Fruit fly (Drosophila melanogaster) whole organism, embryonic: Measurements from ENCODE around the gene phr6-4.

Source experiments
- Antp ChIP-seq: fragments of 200-800 bp; sonication (Bioruptor generic); optimal IDR thresholded peaks from 3 replicates; lab custom pipeline; 2016; ENCODE audit warnings: missing biosample characterization, missing genetic modification characterization
- CG10267 ChIP-seq: fragments of 200-800 bp; sonication (Bioruptor generic); optimal IDR thresholded peaks from 2 replicates; lab custom pipeline; 2018; ENCODE audit warnings: missing biosample characterization, mild to moderate bottlenecking, missing genetic modification characterization, moderate library complexity
- CG10274 ChIP-seq: fragments of 200-800 bp; sonication (Bioruptor generic); optimal IDR thresholded peaks from 3 replicates; lab custom pipeline; 2017; ENCODE audit warnings: missing biosample characterization, mild to moderate bottlenecking, missing genetic modification characterization
- CG10543 ChIP-seq: fragments of 200-800 bp; sonication (Bioruptor generic); optimal IDR thresholded peaks from 3 replicates; lab custom pipeline; 2017; ENCODE audit warnings: missing biosample characterization, mild to moderate bottlenecking, missing genetic modification characterization, moderate library complexity
- CG12104 ChIP-seq: fragments of 200-800 bp; sonication (Bioruptor generic); optimal IDR thresholded peaks from 3 replicates; lab custom pipeline; 2016; ENCODE audit warnings: missing biosample characterization, missing genetic modification characterization
- CG13775 ChIP-seq: fragments of 200-800 bp; sonication (Bioruptor generic); optimal IDR thresholded peaks from 3 replicates; lab custom pipeline; 2017; ENCODE audit warnings: missing biosample characterization, mild to moderate bottlenecking, missing genetic modification characterization
- CG14014 ChIP-seq: fragments of 200-800 bp; sonication (Bioruptor generic); IDR thresholded peaks from 2 replicates; pipeline ENCODE4 v1.3.6; 2022; ENCODE audit warnings: missing biosample characterization, missing genetic modification characterization
- CG15479 ChIP-seq: fragments of 200-800 bp; sonication (Bioruptor generic); optimal IDR thresholded peaks from 3 replicates; lab custom pipeline; 2019; ENCODE audit warnings: missing biosample characterization, mild to moderate bottlenecking, missing genetic modification characterization, moderate library complexity
- CG31224 ChIP-seq: fragments of 200-800 bp; sonication (Bioruptor generic); IDR thresholded peaks from 2 replicates; pipeline ENCODE4 v1.3.6; 2022; ENCODE audit warnings: missing biosample characterization, missing genetic modification characterization
- CG32532 ChIP-seq: fragments of 200-800 bp; sonication (Bioruptor generic); IDR thresholded peaks from 2 replicates; pipeline ENCODE4 v1.3.6; 2022; ENCODE audit warnings: missing biosample characterization, missing genetic modification characterization
- CG3281 ChIP-seq: fragments of 200-800 bp; sonication (Bioruptor generic); optimal IDR thresholded peaks from 3 replicates; lab custom pipeline; 2017; ENCODE audit warnings: missing biosample characterization, mild to moderate bottlenecking, missing genetic modification characterization
- CG3726 ChIP-seq: fragments of 200-800 bp; sonication (Bioruptor generic); IDR thresholded peaks from 3 replicates; pipeline ENCODE4, ENCODE4 v1.3.6; 2022; ENCODE audit warnings: missing biosample characterization, missing genetic modification characterization
- CG4617 ChIP-seq: fragments of 200-800 bp; sonication (Bioruptor generic); optimal IDR thresholded peaks from 3 replicates; lab custom pipeline; 2016; ENCODE audit warnings: missing biosample characterization, missing genetic modification characterization, borderline replicate concordance
- CG6683 ChIP-seq: fragments of 200-800 bp; sonication (Bioruptor generic); optimal IDR thresholded peaks from 2 replicates; lab custom pipeline; 2017; ENCODE audit warnings: missing biosample characterization, mild to moderate bottlenecking, missing genetic modification characterization, missing genetic modification reagents
- CG7987 ChIP-seq: fragments of 200-800 bp; sonication (Bioruptor generic); optimal IDR thresholded peaks from 2 replicates; lab custom pipeline; 2018; ENCODE audit warnings: missing biosample characterization, mild to moderate bottlenecking, missing genetic modification characterization, moderate library complexity
- CTCF ChIP-seq: fragments of 200-800 bp; sonication (Bioruptor generic); optimal IDR thresholded peaks from 2 replicates; lab custom pipeline; 2017; ENCODE audit warnings: missing biosample characterization, mild to moderate bottlenecking, missing genetic modification characterization, moderate library complexity
- D19A ChIP-seq: fragments of 200-800 bp; optimal IDR thresholded peaks from 3 replicates; lab custom pipeline; 2019; ENCODE audit warnings: missing biosample characterization, mild to moderate bottlenecking, missing genetic modification characterization, moderate library complexity
- Dek ChIP-seq: fragments of 200-800 bp; sonication (Bioruptor generic); optimal IDR thresholded peaks from 3 replicates; lab custom pipeline; 2019; ENCODE audit warnings: missing biosample characterization, mild to moderate bottlenecking, missing genetic modification characterization, moderate library complexity
- Dp ChIP-seq: fragments of 200-800 bp; sonication (Bioruptor generic); optimal IDR thresholded peaks from 2 replicates; lab custom pipeline; 2018; ENCODE audit warnings: missing biosample characterization, mild to moderate bottlenecking, missing genetic modification characterization, moderate library complexity
- Eip74EF ChIP-seq, 2 experiments: fragments of 200-800 bp in 1 of 2; fragments of >200 bp in 1 of 2; sonication (Bioruptor generic) in 1 of 2; optimal IDR thresholded peaks; 2 replicates each; lab custom pipeline; 2017 to 2019; ENCODE audit warnings: missing biosample characterization in 2 of 2, missing genetic modification characterization in 2 of 2, mild to moderate bottlenecking in 1 of 2, moderate library complexity in 1 of 2
- Elba2 ChIP-seq: fragments of 200-800 bp; sonication (Bioruptor generic); optimal IDR thresholded peaks from 3 replicates; lab custom pipeline; 2016; ENCODE audit warnings: missing biosample characterization, missing genetic modification characterization
- HmgD ChIP-seq: fragments of 200-800 bp; sonication (Bioruptor generic); optimal IDR thresholded peaks from 3 replicates; lab custom pipeline; 2016; ENCODE audit warnings: missing biosample characterization, missing genetic modification characterization
- MBD-R2 ChIP-seq: fragments of 200-800 bp; sonication (Bioruptor generic); IDR thresholded peaks from 2 replicates; pipeline ENCODE4 v1.3.6; 2022; ENCODE audit warnings: missing biosample characterization, missing genetic modification characterization
- Myb ChIP-seq: fragments of 200-800 bp; sonication (Bioruptor generic); optimal IDR thresholded peaks from 2 replicates; lab custom pipeline; 2016; ENCODE audit warnings: missing biosample characterization, missing genetic modification characterization
- Optix ChIP-seq: fragments of 200-800 bp; sonication (Bioruptor generic); IDR thresholded peaks from 3 replicates; pipeline ENCODE4 v1.3.6; 2022; ENCODE audit warnings: missing biosample characterization, missing genetic modification characterization
- Taf1 ChIP-seq: fragments of 200-800 bp; sonication (Bioruptor generic); IDR thresholded peaks from 2 replicates; pipeline ENCODE4 v1.3.6; 2022; ENCODE audit warnings: missing biosample characterization, missing genetic modification characterization
- bbx ChIP-seq: fragments of 200-800 bp; sonication (Bioruptor generic); IDR thresholded peaks from 2 replicates; pipeline ENCODE4 v1.3.6; 2022; ENCODE audit warnings: missing biosample characterization, missing genetic modification characterization; ENCODE audit not compliant: partially characterized antibody
- br ChIP-seq: fragments of >200 bp; optimal IDR thresholded peaks from 2 replicates; lab custom pipeline; 2017
- fd64A ChIP-seq: fragments of 200-800 bp; sonication (Bioruptor generic); optimal IDR thresholded peaks from 3 replicates; lab custom pipeline; 2018; ENCODE audit warnings: missing biosample characterization, mild to moderate bottlenecking, missing genetic modification characterization
- gcm ChIP-seq: fragments of 200-800 bp; sonication (Bioruptor generic); optimal IDR thresholded peaks from 2 replicates; lab custom pipeline; 2019; ENCODE audit warnings: missing biosample characterization, mild to moderate bottlenecking, missing genetic modification characterization, moderate library complexity
- gfzf ChIP-seq: fragments of 200-800 bp; sonication (Bioruptor generic); optimal IDR thresholded peaks from 2 replicates; lab custom pipeline; 2016; ENCODE audit warnings: missing biosample characterization, mild to moderate bottlenecking, missing genetic modification characterization, moderate library complexity
- gsb ChIP-seq: fragments of 200-800 bp; sonication (Bioruptor generic); IDR thresholded peaks from 2 replicates; pipeline ENCODE4 v1.3.6; 2022; ENCODE audit warnings: missing biosample characterization, missing genetic modification characterization
- ken ChIP-seq: fragments of 200-800 bp; sonication (Bioruptor generic); IDR thresholded peaks from 3 replicates; pipeline ENCODE4 v1.3.6; 2022; ENCODE audit warnings: missing biosample characterization, missing genetic modification characterization
- nerfin-2 ChIP-seq: fragments of 200-800 bp; sonication (Bioruptor generic); IDR thresholded peaks from 2 replicates; pipeline ENCODE4 v1.3.6; 2022; ENCODE audit warnings: missing biosample characterization, missing genetic modification characterization; ENCODE audit not compliant: partially characterized antibody
- peb ChIP-seq: fragments of 200-800 bp; sonication (Bioruptor generic); IDR thresholded peaks from 2 replicates; pipeline ENCODE4 v1.3.6; 2022; ENCODE audit warnings: missing biosample characterization, missing genetic modification characterization
- pum ChIP-seq: fragments of 200-800 bp; sonication (Bioruptor generic); optimal IDR thresholded peaks from 2 replicates; lab custom pipeline; 2016; ENCODE audit warnings: missing biosample characterization, missing genetic modification characterization
- repo ChIP-seq: fragments of 200-800 bp; sonication (Bioruptor generic); optimal IDR thresholded peaks from 2 replicates; lab custom pipeline; 2016; ENCODE audit warnings: missing biosample characterization, missing genetic modification characterization
- sim ChIP-seq: fragments of 200-800 bp; sonication (Bioruptor generic); IDR thresholded peaks from 2 replicates; pipeline ENCODE4 v1.3.6; 2022; ENCODE audit warnings: missing biosample characterization, missing genetic modification characterization
- sr ChIP-seq: fragments of 200-800 bp; sonication (Bioruptor generic); IDR thresholded peaks from 3 replicates; pipeline ENCODE4 v1.3.6; 2022; ENCODE audit warnings: missing biosample characterization, missing genetic modification characterization
- stc ChIP-seq: fragments of 200-800 bp; sonication (Bioruptor generic); IDR thresholded peaks from 2 replicates; pipeline ENCODE4 v1.3.6; 2022; ENCODE audit warnings: missing biosample characterization, missing genetic modification characterization
- tna ChIP-seq: fragments of 200-800 bp; sonication (Bioruptor generic); IDR thresholded peaks from 2 replicates; pipeline ENCODE4 v1.3.6; 2022; ENCODE audit warnings: missing biosample characterization, missing genetic modification characterization; ENCODE audit not compliant: partially characterized antibody
- unc-4 ChIP-seq: fragments of 200-800 bp; sonication (Bioruptor generic); IDR thresholded peaks from 2 replicates; pipeline ENCODE4 v1.3.6; 2022; ENCODE audit warnings: missing biosample characterization, missing genetic modification characterization; ENCODE audit not compliant: partially characterized antibody
- wek ChIP-seq: fragments of 200-800 bp; sonication (Bioruptor generic); optimal IDR thresholded peaks from 3 replicates; lab custom pipeline; 2018; ENCODE audit warnings: missing biosample characterization, mild to moderate bottlenecking, missing genetic modification characterization, moderate library complexity
- wor ChIP-seq: fragments of 200-800 bp; sonication (Bioruptor generic); IDR thresholded peaks from 2 replicates; pipeline ENCODE4 v1.3.6; 2022; ENCODE audit warnings: missing biosample characterization, missing genetic modification characterization

phr6-4 gene

DNA sequence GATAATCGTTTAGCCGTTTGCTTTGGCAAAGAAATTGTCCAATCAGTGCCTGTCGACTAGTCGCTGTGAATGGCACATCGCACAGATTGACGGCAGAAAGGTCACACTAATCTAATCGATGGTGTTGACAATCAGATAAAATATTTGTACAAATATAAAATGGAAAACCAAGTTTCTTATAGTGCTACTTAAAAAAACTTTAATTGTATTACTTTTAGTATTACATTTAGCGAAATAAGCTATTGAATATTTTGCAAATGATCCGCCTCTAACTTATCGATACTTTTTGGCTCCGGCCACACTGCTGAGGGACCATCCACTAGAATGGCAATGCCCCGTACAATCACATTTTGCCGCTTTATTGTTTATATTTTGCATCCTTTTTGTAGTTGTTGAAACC lies 10.5 kb upstream of the phr6-4 start, which contains the start of the genes brun and CG2614 (continued):
- TF ChIP-seq CG14014 (GFP tag; lab: Robert Waterston, UW) (peak; percentile 74), CG10543 (GFP tag; lab: Kevin White, UChicago) (no peak), gsb (GFP tag; lab: Robert Waterston, UW) (no peak), Eip74EF (GFP tag; optimal IDR thresholded peaks at IDR 0.05; lab: Kevin White, UChicago) (no peak), br (no peak), CG7987 (no peak), CG13775 (GFP tag; lab: Kevin White, UChicago) (peak; percentile 84), CG32532 (GFP tag; lab: Robert Waterston, UW) (peak; percentile 78), CG10267 (tag; lab: Kevin White, UChicago) (peak; percentile 70), tna (GFP tag; lab: Robert Waterston, UW) (no peak; the same call in 1 of the 2 replicates), Optix (GFP tag; lab: Robert Waterston, UW) (peak; percentile 55; the same call in 2 of the 3 replicates), CG3281 (no peak), CG31224 (no peak), CG15479 (GFP tag; lab: Kevin White, UChicago) (no peak), wor (peak; percentile 58), fd64A (GFP tag; lab: Kevin White, UChicago) (no peak), D19A (tag; lab: Kevin White, UChicago) (no peak), bbx (GFP tag; lab: Robert Waterston, UW) (peak; percentile 70; the same call in 1 of the 2 replicates), gcm (no peak), unc-4 (GFP tag; lab: Robert Waterston, UW) (peak; percentile 91), CG12104 (GFP tag; lab: Kevin White, UChicago) (peak; percentile 56), gfzf (GFP tag; lab: Kevin White, UChicago) (peak; percentile 70), HmgD (peak; percentile 73), pum (GFP tag; lab: Kevin White, UChicago) (peak; percentile 76), Taf1 (GFP tag; lab: Robert Waterston, UW) (0 out of 2 replicates have a peak, but pooled peaks have one; percentile 7), MBD-R2 (GFP tag; lab: Robert Waterston, UW) (peak; percentile 96), Elba2 (peak; percentile 99), wek (GFP tag; lab: Kevin White, UChicago) (no peak), CG4617 (GFP tag; lab: Kevin White, UChicago) (peak; percentile 95), repo (GFP tag; lab: Kevin White, UChicago) (peak; percentile 23), peb (GFP tag; lab: Robert Waterston, UW) (peak; percentile 26; the same call in 1 of the 2 replicates), CG10274 (no peak), CTCF (no peak), Antp (GFP tag; lab: Kevin White, UChicago) (peak; percentile 71), nerfin-2 (GFP tag; lab: Robert Waterston, UW) (peak; percentile 69), CG3726 (GFP tag; lab: Robert Waterston, UW) (peak; percentile 61; the same call in 1 of the 3 replicates), CG6683 (no peak), Myb (peak; percentile 52), sim (GFP tag; lab: Robert Waterston, UW) (no peak), ken (peak; percentile 81; the same call in 2 of the 3 replicates), Dp (peak; percentile 24), sr (GFP tag; lab: Robert Waterston, UW) (no peak), Dek (tag; lab: Kevin White, UChicago) (no peak), stc (GFP tag; lab: Robert Waterston, UW) (no peak)
- TF ChIP-seq, all 482 proteins: peak for 268
